Fruit fly (Drosophila melanogaster): ENCODE measurements around the gene Flad2.

Flad2 gene

DNA sequence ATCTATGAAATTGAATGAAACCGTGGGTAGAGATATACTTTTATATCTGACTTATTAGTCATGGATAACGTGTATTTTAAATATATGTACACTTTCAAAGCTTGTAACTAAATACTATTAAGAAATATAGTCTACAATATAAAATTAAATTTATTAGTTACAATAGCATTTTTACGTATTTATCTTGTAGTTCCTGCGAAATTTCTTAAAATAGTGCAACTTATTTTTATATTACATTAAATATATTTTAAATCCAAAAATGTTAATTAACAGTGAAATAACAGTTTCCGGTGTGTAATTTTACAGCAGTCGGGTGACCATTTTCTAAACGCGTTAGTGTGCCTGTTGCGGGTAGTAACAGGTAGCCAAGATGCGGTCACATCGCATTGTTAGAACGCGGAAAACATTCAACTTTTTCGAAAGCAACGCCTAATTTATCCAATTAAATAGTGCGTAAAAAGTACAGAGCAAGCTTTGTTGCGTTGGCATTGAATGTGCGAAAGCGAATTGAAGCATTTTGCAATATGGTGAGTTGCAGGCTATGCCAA lies 13.6 kb upstream of the Flad2 start, which contains the start of the genes CG10859 and CG7110 (continued):
- TF ChIP-seq lov (optimal IDR thresholded peaks at IDR 0.05) (no peak), lov (GFP tag; IDR thresholded peaks at IDR 0.05) (no peak), gsb-n (tag; optimal IDR thresholded peaks at IDR 0.05) (peak; percentile 45), psq (GFP tag; optimal IDR thresholded peaks at IDR 0.05) (no peak), Fer2 (tag; optimal IDR thresholded peaks at IDR 0.05) (peak; percentile 11), CG11085 (GFP tag; IDR thresholded peaks at IDR 0.05) (no peak), CG10654 (GFP tag; optimal IDR thresholded peaks at IDR 0.05) (peak; percentile 18), CG18619 (GFP tag; optimal IDR thresholded peaks at IDR 0.05) (peak; percentile 65), CG2199 (GFP tag; IDR thresholded peaks at IDR 0.05) (no peak), CG10147 (GFP tag; optimal IDR thresholded peaks at IDR 0.05) (peak; percentile 37), CG10209 (GFP tag; optimal IDR thresholded peaks at IDR 0.05) (peak; percentile 41), CG7271 (tag; optimal IDR thresholded peaks at IDR 0.05) (peak; percentile 46), CG2129 (GFP tag; IDR thresholded peaks at IDR 0.05; ENCODE audit: partially characterized antibody) (no peak), CG4730 (GFP tag; IDR thresholded peaks at IDR 0.05) (no peak), bcd (GFP tag; optimal IDR thresholded peaks at IDR 0.05) (peak; percentile 63), luna (GFP tag; optimal IDR thresholded peaks at IDR 0.05) (no peak), Ada2b (GFP tag; IDR thresholded peaks at IDR 0.05) (no peak), CG12391 (tag; optimal IDR thresholded peaks at IDR 0.05) (peak; percentile 55), CG11398 (GFP tag; optimal IDR thresholded peaks at IDR 0.05) (no peak), pum (GFP tag; optimal IDR thresholded peaks at IDR 0.05) (no peak), cad (GFP tag; optimal IDR thresholded peaks at IDR 0.05) (no peak), chm (GFP tag; IDR thresholded peaks at IDR 0.05) (peak; percentile 65; the same call in 1 of the 2 replicates), CG18262 (tag; optimal IDR thresholded peaks at IDR 0.05) (peak; percentile 32), hbn (GFP tag; IDR thresholded peaks at IDR 0.05; ENCODE audit: partially characterized antibody) (no peak), Mes4 (GFP tag; optimal IDR thresholded peaks at IDR 0.05) (peak; percentile 17), NC2α (GFP tag; optimal IDR thresholded peaks at IDR 0.05) (no peak), bowl (GFP tag; IDR thresholded peaks at IDR 0.05) (no peak), CG17359 (tag; optimal IDR thresholded peaks at IDR 0.05) (peak; percentile 34), CG16815 (GFP tag; optimal IDR thresholded peaks at IDR 0.05) (no peak), CG13287 (GFP tag; IDR thresholded peaks at IDR 0.05; ENCODE audit: partially characterized antibody) (no peak), sqz (GFP tag; optimal IDR thresholded peaks at IDR 0.05) (no peak), CG15514 (GFP tag; optimal IDR thresholded peaks at IDR 0.05) (peak; percentile 76), inv (GFP tag; IDR thresholded peaks at IDR 0.05; ENCODE audit: partially characterized antibody) (no peak), Dek (tag; optimal IDR thresholded peaks at IDR 0.05) (no peak), fd64A (GFP tag; optimal IDR thresholded peaks at IDR 0.05) (no peak), CG14441 (GFP tag; IDR thresholded peaks at IDR 0.05) (no peak), sr (GFP tag; IDR thresholded peaks at IDR 0.05) (no peak), CG10979 (tag; optimal IDR thresholded peaks at IDR 0.05) (peak; percentile 22), CG8359 (GFP tag; optimal IDR thresholded peaks at IDR 0.05; ENCODE audit: borderline replicate concordance) (peak; percentile 38), CG9727 (GFP tag; optimal IDR thresholded peaks at IDR 0.05) (peak; percentile 61), ro (GFP tag; IDR thresholded peaks at IDR 0.05) (no peak), CG8089 (GFP tag; optimal IDR thresholded peaks at IDR 0.05) (no peak), kah (GFP tag; optimal IDR thresholded peaks at IDR 0.05) (peak; percentile 89), Usf (GFP tag; optimal IDR thresholded peaks at IDR 0.05) (no peak), gsb (GFP tag; IDR thresholded peaks at IDR 0.05) (no peak), CG3407 (GFP tag; optimal IDR thresholded peaks at IDR 0.05) (no peak), pb (GFP tag; optimal IDR thresholded peaks at IDR 0.05) (peak; percentile 27), CG10543 (GFP tag; optimal IDR thresholded peaks at IDR 0.05) (peak; percentile 26), Rx (GFP tag; IDR thresholded peaks at IDR 0.05) (no peak), MBD-R2 (GFP tag; IDR thresholded peaks at IDR 0.05) (peak; percentile 48; the same call in 1 of the 2 replicates), Med (GFP tag) (peak; percentile 91)

Data from whole organism, embryonic.